Worm (Caenorhabditis elegans) whole organism, L3 larva: ENCODE measurements around the gene gpa-5.

ENCODE experiments used
- ama-1 ChIP-seq: fragments of 150-350 bp; optimal IDR thresholded peaks from 2 replicates; lab custom pipeline; 2018
- elt-3 ChIP-seq, 3 experiments: fragments of 150-350 bp in 1 of 3; sonication (generic microtip) in 2 of 3; optimal IDR thresholded peaks; 2 replicates in 2 of 3; 4 replicates in 1 of 3; lab custom pipeline; 2014 to 2017; ENCODE audit warnings: missing biosample characterization in 3 of 3, missing genetic modification characterization in 3 of 3
- mdl-1 ChIP-seq: fragments of 150-350 bp; optimal IDR thresholded peaks from 2 replicates; lab custom pipeline; 2014; ENCODE audit warnings: missing biosample characterization, missing genetic modification characterization
- nhr-12 ChIP-seq: fragments of 150-350 bp; optimal IDR thresholded peaks from 2 replicates; lab custom pipeline; 2014; ENCODE audit warnings: missing biosample characterization, missing genetic modification characterization
- nhr-237 ChIP-seq: fragments of 150-350 bp; optimal IDR thresholded peaks from 2 replicates; lab custom pipeline; 2014; ENCODE audit warnings: missing biosample characterization, missing genetic modification characterization
- nhr-76 ChIP-seq: fragments of 150-350 bp; sonication (generic microtip); optimal IDR thresholded peaks from 5 replicates; lab custom pipeline; 2014; ENCODE audit warnings: missing biosample characterization, missing genetic modification characterization
- tbx-2 ChIP-seq: sonication (generic microtip); optimal IDR thresholded peaks from 2 replicates; lab custom pipeline; 2016; ENCODE audit warnings: mild to moderate bottlenecking, missing genetic modification characterization, missing compliant biosample characterization
- unc-62 ChIP-seq: fragments of 150-350 bp; sonication (generic microtip); optimal IDR thresholded peaks from 4 replicates; lab custom pipeline; 2014; ENCODE audit warnings: missing biosample characterization, missing genetic modification reagents, missing genetic modification characterization
- zag-1 ChIP-seq: fragments of 150-350 bp; optimal IDR thresholded peaks from 2 replicates; lab custom pipeline; 2014; ENCODE audit warnings: missing biosample characterization, missing genetic modification characterization

- TF ChIP-seq nhr-237 (tag; lab: Kevin White, UChicago) (no peak), nhr-12 (no peak), elt-3 (tag; optimal IDR thresholded peaks at IDR 0.05; lab: Kevin White, UChicago) (no peak), zag-1 (tag; lab: Kevin White, UChicago) (no peak), tbx-2 (tag; lab: Kevin White, UChicago) (no peak), ama-1 (lab: Kevin White, UChicago) (no peak), mdl-1 (tag; lab: Kevin White, UChicago) (no peak), unc-62 (no peak), nhr-76 (no peak)
Observed at ce11 chrX:2108182-2108581, 12.7 kb downstream of the gpa-5 start.
